Fruit fly (Drosophila melanogaster) whole organism, embryonic: ENCODE data around the gene wls.

Source experiments
- Blimp-1 ChIP-seq: fragments of 200-800 bp; sonication (Bioruptor generic); optimal IDR thresholded peaks from 3 replicates; lab custom pipeline; 2018; ENCODE audit warnings: missing biosample characterization, missing genetic modification characterization, mild to moderate bottlenecking, moderate library complexity, missing genetic modification reagents
- BtbVII ChIP-seq: fragments of 200-800 bp; sonication (Bioruptor generic); optimal IDR thresholded peaks from 3 replicates; lab custom pipeline; 2017; ENCODE audit warnings: missing biosample characterization, mild to moderate bottlenecking, missing genetic modification characterization
- CG12219 ChIP-seq: fragments of 200-800 bp; sonication (Bioruptor generic); optimal IDR thresholded peaks from 3 replicates; lab custom pipeline; 2018; ENCODE audit warnings: missing biosample characterization, mild to moderate bottlenecking, missing genetic modification characterization
- CG12744 ChIP-seq: fragments of 200-800 bp; sonication (Bioruptor generic); optimal IDR thresholded peaks from 2 replicates; lab custom pipeline; 2016; ENCODE audit warnings: missing biosample characterization, missing genetic modification characterization
- CG13424 ChIP-seq: fragments of 200-800 bp; sonication (Bioruptor generic); optimal IDR thresholded peaks from 2 replicates; lab custom pipeline; 2019; ENCODE audit warnings: missing biosample characterization, mild to moderate bottlenecking, missing genetic modification characterization, moderate library complexity
- CG14441 ChIP-seq: fragments of 200-800 bp; sonication (Bioruptor generic); IDR thresholded peaks from 2 replicates; pipeline ENCODE4 v1.3.6; 2022; ENCODE audit warnings: missing biosample characterization, missing genetic modification characterization
- CG15269 ChIP-seq: fragments of 200-800 bp; sonication (Bioruptor generic); optimal IDR thresholded peaks from 2 replicates; lab custom pipeline; 2018; ENCODE audit warnings: missing biosample characterization, mild to moderate bottlenecking, missing genetic modification characterization, moderate library complexity
- CG17186 ChIP-seq: fragments of 200-800 bp; sonication (Bioruptor generic); optimal IDR thresholded peaks from 3 replicates; lab custom pipeline; 2017; ENCODE audit warnings: missing biosample characterization, missing genetic modification reagents, missing genetic modification characterization
- CG17328 ChIP-seq: fragments of 200-800 bp; sonication (Bioruptor generic); IDR thresholded peaks from 2 replicates; pipeline ENCODE4 v1.3.6; 2022; ENCODE audit warnings: missing biosample characterization, missing genetic modification characterization
- CG17359 ChIP-seq: fragments of 200-800 bp; sonication (Bioruptor generic); optimal IDR thresholded peaks from 3 replicates; lab custom pipeline; 2018; ENCODE audit warnings: missing biosample characterization, mild to moderate bottlenecking, missing genetic modification characterization, moderate library complexity
- CG2116 ChIP-seq: fragments of 200-800 bp; sonication (Bioruptor generic); optimal IDR thresholded peaks from 3 replicates; lab custom pipeline; 2018; ENCODE audit warnings: missing biosample characterization, mild to moderate bottlenecking, missing genetic modification characterization
- CG2875 ChIP-seq: fragments of 200-800 bp; sonication (Bioruptor generic); optimal IDR thresholded peaks from 2 replicates; lab custom pipeline; 2017; ENCODE audit warnings: missing biosample characterization, mild to moderate bottlenecking, missing genetic modification characterization, missing genetic modification reagents
- CG33557 ChIP-seq: fragments of 200-800 bp; sonication (Bioruptor generic); optimal IDR thresholded peaks from 2 replicates; lab custom pipeline; 2019; ENCODE audit warnings: missing biosample characterization, mild to moderate bottlenecking, missing genetic modification characterization, moderate library complexity
- CG4707 ChIP-seq: fragments of 200-800 bp; sonication (Bioruptor generic); optimal IDR thresholded peaks from 2 replicates; lab custom pipeline; 2018; ENCODE audit warnings: missing biosample characterization, mild to moderate bottlenecking, missing genetic modification characterization, moderate library complexity
- CG5180 ChIP-seq: fragments of 200-800 bp; sonication (Bioruptor generic); optimal IDR thresholded peaks from 3 replicates; lab custom pipeline; 2017; ENCODE audit warnings: missing biosample characterization, missing genetic modification characterization, mild to moderate bottlenecking, moderate library complexity, missing genetic modification reagents
- CG6854 ChIP-seq: fragments of 200-800 bp; sonication (Bioruptor generic); optimal IDR thresholded peaks from 3 replicates; lab custom pipeline; 2017; ENCODE audit warnings: missing biosample characterization, mild to moderate bottlenecking, missing genetic modification characterization
- CG7556 ChIP-seq: fragments of 200-800 bp; sonication (Bioruptor generic); optimal IDR thresholded peaks from 2 replicates; lab custom pipeline; 2017; ENCODE audit warnings: missing biosample characterization, mild to moderate bottlenecking, missing genetic modification characterization
- CG8478 ChIP-seq: fragments of >200 bp; optimal IDR thresholded peaks from 2 replicates; lab custom pipeline; 2018
- CG8765 ChIP-seq: fragments of 200-800 bp; sonication (Bioruptor generic); IDR thresholded peaks from 2 replicates; pipeline ENCODE4 v1.3.6; 2022; ENCODE audit warnings: missing biosample characterization, missing genetic modification characterization
- Deaf1 ChIP-seq: fragments of 200-800 bp; optimal IDR thresholded peaks from 3 replicates; lab custom pipeline; 2019; ENCODE audit warnings: missing biosample characterization, mild to moderate bottlenecking, missing genetic modification characterization, moderate library complexity
- Hr51 ChIP-seq, 2 experiments: fragments of 200-800 bp; sonication (Bioruptor generic); optimal IDR thresholded peaks; 2 replicates in 1 of 2; 3 replicates in 1 of 2; lab custom pipeline; 2016 to 2018; ENCODE audit warnings: missing biosample characterization in 2 of 2, missing genetic modification characterization in 2 of 2, mild to moderate bottlenecking in 1 of 2, moderate library complexity in 1 of 2
- Hr78 ChIP-seq, 2 experiments: fragments of 200-800 bp in 1 of 2; fragments of >200 bp in 1 of 2; sonication (Bioruptor generic) in 1 of 2; optimal IDR thresholded peaks; 2 replicates each; lab custom pipeline; 2017 to 2019; ENCODE audit warnings: missing biosample characterization in 2 of 2, missing genetic modification characterization in 2 of 2, mild to moderate bottlenecking in 1 of 2, moderate library complexity in 1 of 2
- Med ChIP-seq: fragments of 200-800 bp; sonication (Bioruptor generic); peaks from one replicate; lab custom pipeline; 2016; ENCODE audit warnings: missing biosample characterization, missing genetic modification characterization, mild to moderate bottlenecking, inconsistent platforms, moderate library complexity
- Mes4 ChIP-seq: fragments of 200-800 bp; sonication (Bioruptor generic); optimal IDR thresholded peaks from 2 replicates; lab custom pipeline; 2016; ENCODE audit warnings: missing biosample characterization, missing genetic modification characterization
- Pdp1 ChIP-seq, 2 experiments: fragments of 200-800 bp; sonication (Bioruptor generic); optimal IDR thresholded peaks; 3 replicates each; lab custom pipeline; 2016; ENCODE audit warnings: missing biosample characterization in 2 of 2, missing genetic modification characterization in 2 of 2, mild to moderate bottlenecking in 1 of 2, moderate library complexity in 1 of 2
- Stat92E ChIP-seq, 3 experiments: fragments of >200 bp in 2 of 3; fragments of 200-800 bp in 1 of 3; sonication (Bioruptor generic) in 1 of 3; optimal IDR thresholded peaks; 2 replicates each; lab custom pipeline; 2017 to 2019; ENCODE audit warnings: missing biosample characterization in 3 of 3, missing genetic modification characterization in 3 of 3, mild to moderate bottlenecking in 1 of 3, moderate library complexity in 1 of 3
- Xrp1 ChIP-seq: fragments of 200-800 bp; sonication (Bioruptor generic); IDR thresholded peaks from 2 replicates; pipeline ENCODE4 v1.3.6; 2022; ENCODE audit warnings: missing biosample characterization, missing genetic modification characterization
- abd-A ChIP-seq: fragments of 200-800 bp; sonication (Bioruptor generic); optimal IDR thresholded peaks from 3 replicates; lab custom pipeline; 2019; ENCODE audit warnings: missing biosample characterization, mild to moderate bottlenecking, missing genetic modification characterization, moderate library complexity
- ara ChIP-seq: fragments of 200-800 bp; sonication (Bioruptor generic); IDR thresholded peaks from 2 replicates; pipeline ENCODE4 v1.3.6; 2022; ENCODE audit warnings: missing biosample characterization, missing genetic modification characterization
- ash1 ChIP-seq: fragments of 200-800 bp; sonication (Bioruptor generic); optimal IDR thresholded peaks from 2 replicates; lab custom pipeline; 2018; ENCODE audit warnings: missing biosample characterization, mild to moderate bottlenecking, missing genetic modification characterization
- cg ChIP-seq: fragments of 200-800 bp; sonication (Bioruptor generic); optimal IDR thresholded peaks from 3 replicates; lab custom pipeline; 2019; ENCODE audit warnings: missing biosample characterization, mild to moderate bottlenecking, missing genetic modification characterization, moderate library complexity
- cwo ChIP-seq: fragments of 200-800 bp; sonication (Bioruptor generic); optimal IDR thresholded peaks from 3 replicates; lab custom pipeline; 2017; ENCODE audit warnings: missing biosample characterization, missing genetic modification characterization, mild to moderate bottlenecking, moderate library complexity, missing genetic modification reagents
- en ChIP-seq: fragments of 200-800 bp; sonication (Bioruptor generic); optimal IDR thresholded peaks from 2 replicates; lab custom pipeline; 2016; ENCODE audit warnings: missing biosample characterization, missing genetic modification characterization
- kni ChIP-seq: fragments of 200-800 bp; sonication (Bioruptor generic); optimal IDR thresholded peaks from 3 replicates; lab custom pipeline; 2017; ENCODE audit warnings: mild to moderate bottlenecking, missing biosample characterization, missing genetic modification reagents, missing genetic modification characterization
- p53 ChIP-seq: fragments of 200-800 bp; sonication (Bioruptor generic); optimal IDR thresholded peaks from 2 replicates; lab custom pipeline; 2016; ENCODE audit warnings: missing biosample characterization, missing genetic modification characterization
- pros ChIP-seq: fragments of 200-800 bp; sonication (Bioruptor generic); optimal IDR thresholded peaks from 3 replicates; lab custom pipeline; 2019; ENCODE audit warnings: missing biosample characterization, mild to moderate bottlenecking, missing genetic modification characterization, moderate library complexity
- psq ChIP-seq: fragments of 200-800 bp; sonication (Bioruptor generic); optimal IDR thresholded peaks from 2 replicates; lab custom pipeline; 2017; ENCODE audit warnings: missing biosample characterization, missing genetic modification characterization
- sd ChIP-seq: fragments of 200-800 bp; sonication (Bioruptor generic); optimal IDR thresholded peaks from 3 replicates; lab custom pipeline; 2018; ENCODE audit warnings: missing biosample characterization, mild to moderate bottlenecking, missing genetic modification characterization, moderate library complexity
- sens ChIP-seq: fragments of 200-800 bp; sonication (Bioruptor generic); peaks from one replicate; lab custom pipeline; 2016; ENCODE audit warnings: missing biosample characterization, missing genetic modification characterization
- ssp ChIP-seq: fragments of 200-800 bp; sonication (Bioruptor generic); IDR thresholded peaks from 2 replicates; pipeline ENCODE4 v1.3.6; 2022; ENCODE audit warnings: missing biosample characterization, missing genetic modification characterization
- tgo ChIP-seq: fragments of 200-800 bp; sonication (Bioruptor generic); IDR thresholded peaks from 3 replicates; pipeline ENCODE4 v1.3.6; 2022; ENCODE audit warnings: missing biosample characterization, missing genetic modification characterization
- tna ChIP-seq: fragments of 200-800 bp; sonication (Bioruptor generic); IDR thresholded peaks from 2 replicates; pipeline ENCODE4 v1.3.6; 2022; ENCODE audit warnings: missing biosample characterization, missing genetic modification characterization; ENCODE audit not compliant: partially characterized antibody
- trh ChIP-seq: fragments of 200-800 bp; sonication (Bioruptor generic); optimal IDR thresholded peaks from 2 replicates; lab custom pipeline; 2016; ENCODE audit warnings: missing biosample characterization, missing genetic modification characterization
- twi ChIP-seq: fragments of 200-800 bp; optimal IDR thresholded peaks from 2 replicates; lab custom pipeline; 2019; ENCODE audit warnings: missing biosample characterization, mild to moderate bottlenecking, missing genetic modification characterization, moderate library complexity
- unc-4 ChIP-seq: fragments of 200-800 bp; sonication (Bioruptor generic); IDR thresholded peaks from 2 replicates; pipeline ENCODE4 v1.3.6; 2022; ENCODE audit warnings: missing biosample characterization, missing genetic modification characterization; ENCODE audit not compliant: partially characterized antibody
- vvl ChIP-seq: fragments of 200-800 bp; sonication (Bioruptor generic); IDR thresholded peaks from 2 replicates; pipeline ENCODE4 v1.3.6; 2022; ENCODE audit warnings: missing biosample characterization, missing genetic modification characterization
- zen2 ChIP-seq: fragments of 200-800 bp; sonication (Bioruptor generic); IDR thresholded peaks from 3 replicates; pipeline ENCODE4 v1.3.6; 2022; ENCODE audit warnings: missing biosample characterization, missing genetic modification characterization; ENCODE audit not compliant: partially characterized antibody

Gene wls

DNA sequence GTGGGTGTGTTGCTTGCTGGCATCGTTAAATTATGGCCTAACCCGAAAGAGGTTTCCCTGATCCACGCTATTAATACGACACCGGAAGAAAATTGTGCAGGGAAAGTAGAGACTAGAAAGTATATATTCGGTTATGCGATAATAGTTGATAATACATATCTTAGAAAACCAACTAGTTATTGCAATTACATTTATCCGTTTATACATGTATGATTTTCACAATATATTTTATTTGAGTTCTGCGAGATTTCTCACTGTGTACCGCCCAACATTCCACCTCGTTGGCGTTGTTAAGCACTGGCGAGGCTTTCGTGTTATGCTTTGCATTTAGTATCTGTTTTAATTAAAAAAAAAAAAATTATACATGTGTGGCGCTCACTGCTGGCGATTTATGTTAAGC is 14.0 kb downstream of the wls start (continued):
- TF ChIP-seq CG2116 (GFP tag; lab: Kevin White, UChicago) (no peak), Mes4 (GFP tag; lab: Kevin White, UChicago) (no peak), CG17359 (tag; lab: Kevin White, UChicago) (no peak), CG7556 (GFP tag; lab: Kevin White, UChicago) (no peak), ssp (GFP tag; lab: Robert Waterston, UW) (peak; percentile 23; the same call in 1 of the 2 replicates), Med (peak; percentile 72), CG6854 (GFP tag; lab: Kevin White, UChicago) (no peak), Hr51 (GFP tag; optimal IDR thresholded peaks at IDR 0.05; lab: Kevin White, UChicago) (no peak), ash1 (GFP tag; lab: Kevin White, UChicago) (no peak), unc-4 (GFP tag; lab: Robert Waterston, UW) (no peak), twi (tag; lab: Kevin White, UChicago) (no peak), CG8478 (lab: Kevin White, UChicago) (no peak), trh (GFP tag; lab: Kevin White, UChicago) (no peak), Pdp1 (GFP tag; optimal IDR thresholded peaks at IDR 0.05; lab: Kevin White, UChicago) (no peak), CG17186 (no peak), CG14441 (GFP tag; lab: Robert Waterston, UW) (no peak), BtbVII (no peak), en (GFP tag; lab: Kevin White, UChicago) (no peak), zen2 (GFP tag; lab: Robert Waterston, UW) (no peak), CG5180 (GFP tag; lab: Kevin White, UChicago) (no peak), CG12744 (GFP tag; lab: Kevin White, UChicago) (no peak), vvl (GFP tag; lab: Robert Waterston, UW) (peak; percentile 45; the same call in 1 of the 2 replicates), ara (GFP tag; lab: Robert Waterston, UW) (0 out of 2 replicates have a peak, but pooled peaks have one; percentile 14), CG15269 (tag; lab: Kevin White, UChicago) (peak; percentile 18), CG17328 (GFP tag; lab: Robert Waterston, UW) (0 out of 2 replicates have a peak, but pooled peaks have one; percentile 36), abd-A (tag; lab: Kevin White, UChicago) (no peak), tgo (GFP tag; lab: Robert Waterston, UW) (peak; percentile 47; the same call in 1 of the 3 replicates), CG13424 (tag; lab: Kevin White, UChicago) (no peak), psq (GFP tag; lab: Kevin White, UChicago) (no peak), CG8765 (GFP tag; lab: Robert Waterston, UW) (no peak), CG12219 (GFP tag; lab: Kevin White, UChicago) (no peak), sens (GFP tag; lab: Kevin White, UChicago) (peak; percentile 63)

- peak; percentile 26 for TF ChIP-seq CG33557 (GFP tag; lab: Kevin White, UChicago)
- peak; percentile 7 for TF ChIP-seq cwo (GFP tag; lab: Kevin White, UChicago)
- TF ChIP-seq p53 (GFP tag; lab: Kevin White, UChicago) = no peak
- TF ChIP-seq Xrp1 = 0 out of 2 replicates have a peak, but pooled peaks have one; percentile 15
- TF ChIP-seq cg (GFP tag; lab: Kevin White, UChicago) = peak; percentile 1
- peak; percentile 99 for TF ChIP-seq Blimp-1
- peak; percentile 45 for TF ChIP-seq Med
- TF ChIP-seq CG5180 (GFP tag; lab: Kevin White, UChicago) = no peak
- TF ChIP-seq sd = peak; percentile 24
- TF ChIP-seq sens (GFP tag; lab: Kevin White, UChicago) = peak; percentile 62
- TF ChIP-seq CG4707 (GFP tag; lab: Kevin White, UChicago) = peak; percentile 12
- TF ChIP-seq Deaf1 (tag; lab: Kevin White, UChicago) = peak; percentile 78
- TF ChIP-seq vvl (GFP tag; lab: Robert Waterston, UW) = peak; percentile 8; the same call in 1 of the 2 replicates
- TF ChIP-seq CG2875 (GFP tag; lab: Kevin White, UChicago) = peak; percentile 38
- peak in 1 of 2 experiments; percentile 38 for TF ChIP-seq Hr78 (GFP tag; optimal IDR thresholded peaks at IDR 0.05; lab: Kevin White, UChicago)
- TF ChIP-seq pros (GFP tag; lab: Kevin White, UChicago) = peak; percentile 96
- peak in 1 of 3 experiments; percentile 3 for TF ChIP-seq Stat92E (GFP tag; optimal IDR thresholded peaks at IDR 0.05; lab: Kevin White, UChicago)
- TF ChIP-seq kni (GFP tag; lab: Kevin White, UChicago) = peak; percentile 73
- TF ChIP-seq tna (GFP tag; lab: Robert Waterston, UW) = no peak
These were observed 18.6 kb downstream of the wls start, which contains the start of gene CG6216 for dm6 chr3L:11150735-11151287. Gene CG6216, minus strand, starts transcription at chr3L:11150785.
